Fruit fly (Drosophila melanogaster): ENCODE measurements around the gene CG11327.

Gene CG11327

DNA sequence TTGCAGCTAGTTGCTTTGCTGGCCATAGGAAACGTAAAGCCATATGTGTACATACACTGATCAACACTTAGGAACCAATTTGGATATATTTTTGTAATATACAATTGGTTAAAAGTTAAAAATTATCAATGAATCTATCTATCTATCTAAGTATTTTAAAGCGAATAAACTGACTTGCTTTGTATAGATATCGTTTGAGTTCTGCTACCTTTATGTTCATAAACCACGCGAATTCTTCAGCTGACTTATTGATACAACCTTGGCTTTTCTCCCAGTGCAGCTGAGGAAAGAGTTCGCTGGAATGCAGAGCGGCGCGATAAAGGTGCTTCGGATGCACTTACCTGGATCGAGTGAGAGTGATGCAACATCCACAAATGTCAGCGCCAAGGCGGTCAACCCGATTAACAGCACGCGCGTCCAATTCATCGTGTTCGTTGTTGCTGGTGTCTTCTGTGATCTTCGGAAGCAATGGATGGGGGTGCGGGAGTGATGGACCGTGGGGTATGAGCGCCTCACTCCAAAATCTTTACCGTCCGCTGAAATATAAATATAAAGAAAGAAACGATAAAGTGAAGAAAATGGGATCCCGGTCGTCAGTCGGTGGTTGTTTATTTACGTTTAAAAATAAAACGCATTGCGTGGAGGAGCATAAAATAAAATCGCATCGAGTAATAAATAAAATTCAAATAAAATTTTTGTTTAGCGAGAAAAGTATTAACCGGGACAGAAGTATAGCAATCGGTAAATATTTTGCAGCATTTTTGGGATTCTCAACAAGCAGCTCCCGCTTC lies 15.1 kb upstream of the CG11327 start:
- no peak for TF ChIP-seq insv (optimal IDR thresholded peaks at IDR 0.05)
- TF ChIP-seq psq (optimal IDR thresholded peaks at IDR 0.05): no peak
- no peak for TF ChIP-seq ttk (optimal IDR thresholded peaks at IDR 0.05)
- no peak for TF ChIP-seq h (optimal IDR thresholded peaks at IDR 0.05)
- TF ChIP-seq Myc (optimal IDR thresholded peaks at IDR 0.05): no peak
- no peak for TF ChIP-seq Sin3A (optimal IDR thresholded peaks at IDR 0.05)

dm6 chr2L:6700742-6701141 lies 14.2 kb upstream of the CG11327 start:
- no peak for TF ChIP-seq psq (optimal IDR thresholded peaks at IDR 0.05)
- TF ChIP-seq ttk (optimal IDR thresholded peaks at IDR 0.05): no peak

DNA sequence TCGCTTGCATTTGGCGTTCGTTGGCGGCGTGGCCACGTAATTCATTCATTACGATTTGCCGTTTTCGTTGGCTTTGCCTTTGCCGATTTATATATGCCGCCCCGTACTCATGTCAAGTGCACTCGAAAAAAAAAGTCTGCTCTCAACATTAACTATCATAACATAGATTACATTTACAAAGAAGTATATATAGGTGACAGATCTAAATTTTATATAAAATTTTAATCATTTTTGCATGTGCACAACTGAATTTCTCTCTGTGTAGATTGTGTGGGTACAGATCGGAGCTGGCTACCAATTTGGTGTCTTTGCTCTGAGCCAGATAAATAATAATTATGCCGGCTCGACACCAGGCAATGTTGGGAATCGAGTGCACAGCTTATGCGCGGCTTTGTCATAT lies 11.9 kb upstream of the CG11327 start:
- TF ChIP-seq psq (optimal IDR thresholded peaks at IDR 0.05) (no peak), ttk (optimal IDR thresholded peaks at IDR 0.05) (no peak)

dm6 chr2L:6696229-6696628 lies 9.7 kb upstream of the CG11327 start:
- TF ChIP-seq insv (optimal IDR thresholded peaks at IDR 0.05): no peak
- TF ChIP-seq ttk (optimal IDR thresholded peaks at IDR 0.05): no peak
- no peak for TF ChIP-seq h (optimal IDR thresholded peaks at IDR 0.05)
- TF ChIP-seq psq (optimal IDR thresholded peaks at IDR 0.05): no peak
- TF ChIP-seq Myc (optimal IDR thresholded peaks at IDR 0.05): no peak
- TF ChIP-seq Sin3A (optimal IDR thresholded peaks at IDR 0.05): no peak

DNA sequence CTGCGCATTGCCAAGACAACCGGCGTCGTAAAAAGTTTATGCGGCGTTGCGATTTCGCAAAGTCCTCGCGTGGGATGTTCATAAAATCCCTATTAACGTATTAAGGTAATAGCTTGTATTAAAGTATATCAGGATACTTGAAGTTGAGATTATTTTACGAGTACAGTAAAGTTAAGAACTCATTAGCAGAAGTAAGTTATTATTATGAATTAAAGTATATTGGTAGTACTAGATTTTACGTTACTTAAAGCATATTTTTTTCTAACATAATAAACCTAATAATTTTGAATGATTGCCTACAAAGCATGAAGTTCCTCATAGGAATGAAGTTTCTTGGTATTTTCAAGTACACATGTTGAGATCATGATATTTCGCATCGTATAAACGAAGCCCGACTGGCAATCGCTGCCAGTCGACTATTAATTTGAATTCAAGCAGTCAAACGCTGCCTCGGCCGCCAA lies 7.3 kb upstream of the CG11327 start:
- no peak for TF ChIP-seq h (optimal IDR thresholded peaks at IDR 0.05)

DNA sequence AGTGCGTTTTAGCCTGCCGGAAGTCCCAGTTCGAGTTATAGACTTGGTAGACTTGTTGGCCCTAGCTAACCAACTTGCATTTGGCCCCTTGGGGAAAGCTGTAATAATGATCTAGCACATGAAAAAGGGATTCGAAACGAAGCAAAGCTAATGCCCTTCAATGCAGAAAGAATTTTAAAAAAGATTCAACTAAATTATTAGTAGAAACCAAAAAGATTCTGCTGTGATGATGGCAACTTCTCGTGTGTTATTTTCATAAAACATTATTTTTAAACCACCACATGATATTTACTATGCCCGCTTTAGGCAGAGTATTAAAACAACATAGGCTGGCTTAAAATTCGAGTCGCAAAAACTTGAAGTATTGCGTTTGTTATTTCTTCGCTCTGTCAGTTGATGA lies 5.5 kb upstream of the CG11327 start:
- TF ChIP-seq Sin3A (optimal IDR thresholded peaks at IDR 0.05): no peak
- no peak for TF ChIP-seq h (optimal IDR thresholded peaks at IDR 0.05)
- no peak for TF ChIP-seq psq (optimal IDR thresholded peaks at IDR 0.05)
- no peak for TF ChIP-seq Myc (optimal IDR thresholded peaks at IDR 0.05)
- TF ChIP-seq ttk (optimal IDR thresholded peaks at IDR 0.05): no peak
- TF ChIP-seq insv (optimal IDR thresholded peaks at IDR 0.05): no peak

- TF ChIP-seq Myc (optimal IDR thresholded peaks at IDR 0.05): no peak
These were observed 2.3 kb downstream of the CG11327 start, which contains the start of gene Nhe3 for dm6 chr2L:6683992-6684882. Gene Nhe3, minus strand, starts transcription at chr2L:6684364.

- TF ChIP-seq Sin3A (optimal IDR thresholded peaks at IDR 0.05) (no peak), insv (optimal IDR thresholded peaks at IDR 0.05) (no peak)
These were observed 3.6 kb downstream of the CG11327 start for dm6 chr2L:6682909-6683308.

DNA sequence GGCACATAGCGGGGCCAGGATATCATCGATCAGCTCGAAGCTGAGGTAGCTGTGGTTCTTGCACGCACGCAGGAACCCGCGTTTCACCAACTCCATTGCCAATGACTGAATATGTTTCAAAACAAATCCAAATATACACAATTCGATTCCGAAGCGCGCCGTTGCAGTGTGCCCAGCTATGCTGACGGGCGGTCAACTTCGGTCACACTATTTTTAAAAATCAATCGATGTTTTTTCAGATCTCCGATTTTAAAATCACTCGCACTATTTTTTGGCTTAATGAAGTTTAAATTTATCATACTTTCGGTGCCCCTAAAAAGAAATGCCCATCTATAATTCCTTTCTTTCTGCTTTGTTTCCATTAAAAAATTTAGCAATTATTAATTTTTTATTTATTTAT lies 9.1 kb downstream of the CG11327 start, which contains the start of gene Nse1:
Gene Nse1, minus strand, starts transcription at position 173 of the 400 bp plus-strand sequence.
- TF ChIP-seq h (optimal IDR thresholded peaks at IDR 0.05) (no peak), insv (optimal IDR thresholded peaks at IDR 0.05) (no peak), ttk (optimal IDR thresholded peaks at IDR 0.05) (no peak), psq (optimal IDR thresholded peaks at IDR 0.05) (no peak), Sin3A (optimal IDR thresholded peaks at IDR 0.05) (no peak), Myc (optimal IDR thresholded peaks at IDR 0.05) (no peak)

DNA sequence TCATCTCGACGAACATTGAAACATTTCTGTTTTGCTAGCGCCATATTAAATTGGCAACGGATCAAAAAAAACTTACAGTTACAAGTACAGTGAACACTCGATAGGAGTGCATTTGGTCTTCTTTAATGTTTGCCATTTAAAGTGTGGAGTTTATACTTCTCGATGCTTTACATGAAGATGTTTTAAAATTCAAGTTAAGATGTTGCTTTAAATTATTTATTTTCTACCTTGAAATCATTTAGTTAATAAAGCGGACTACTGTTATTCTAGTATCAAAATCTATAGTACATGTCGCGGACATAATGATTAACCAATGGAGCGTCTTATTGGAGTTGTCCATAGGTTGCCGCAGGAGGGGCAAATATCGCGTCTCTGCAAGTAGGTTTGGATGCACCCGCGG lies 10.0 kb downstream of the CG11327 start, which contains the start of gene cort:
Gene cort, minus strand, starts transcription at position 101 of the 400 bp plus-strand sequence.
- TF ChIP-seq h (optimal IDR thresholded peaks at IDR 0.05) (no peak), insv (optimal IDR thresholded peaks at IDR 0.05) (no peak), ttk (optimal IDR thresholded peaks at IDR 0.05) (no peak), Sin3A (optimal IDR thresholded peaks at IDR 0.05) (no peak), psq (optimal IDR thresholded peaks at IDR 0.05) (no peak), Myc (optimal IDR thresholded peaks at IDR 0.05) (no peak)

DNA sequence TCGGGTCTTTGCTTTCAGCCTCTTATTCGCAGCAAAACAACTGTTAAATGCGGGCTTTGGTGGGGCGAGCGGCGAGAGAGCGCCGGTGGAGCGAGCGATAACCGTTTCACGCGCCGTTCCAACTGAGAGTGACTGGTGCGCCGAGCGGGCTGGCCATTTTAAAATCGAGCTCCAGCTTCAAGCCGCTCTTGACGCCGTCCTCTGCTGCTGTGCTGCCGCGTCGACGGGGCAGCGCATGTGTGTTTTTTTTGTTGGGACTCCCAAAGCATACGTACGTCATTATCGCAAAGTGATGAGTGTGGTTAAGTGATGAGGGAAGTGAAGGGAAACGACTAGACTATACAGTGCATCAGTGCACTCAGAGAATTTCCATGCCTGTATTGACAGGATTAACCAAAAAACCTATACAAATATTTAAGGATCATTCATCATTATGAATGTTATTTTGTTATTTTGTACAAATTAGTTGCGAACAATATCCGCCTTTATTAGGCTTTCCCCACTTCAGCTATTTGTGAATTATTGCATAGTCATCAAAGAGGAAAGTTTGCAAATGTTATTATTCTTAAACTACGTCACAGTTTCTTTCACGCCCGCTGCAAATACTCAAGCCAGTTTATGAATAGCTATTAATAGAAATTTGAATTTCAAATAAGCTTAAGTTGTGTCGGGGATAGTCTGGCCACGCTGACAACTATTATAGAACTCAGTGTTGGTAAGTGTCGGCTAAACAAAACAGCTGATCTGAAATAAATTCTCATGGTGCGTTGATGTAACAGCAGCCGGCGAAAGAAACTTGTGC lies 13.1 kb downstream of the CG11327 start, which contains the start of gene Spn27A:
Gene Spn27A, minus strand, starts transcription at position 137 of the 802 bp plus-strand sequence.
- TF ChIP-seq h (optimal IDR thresholded peaks at IDR 0.05): no peak

DNA sequence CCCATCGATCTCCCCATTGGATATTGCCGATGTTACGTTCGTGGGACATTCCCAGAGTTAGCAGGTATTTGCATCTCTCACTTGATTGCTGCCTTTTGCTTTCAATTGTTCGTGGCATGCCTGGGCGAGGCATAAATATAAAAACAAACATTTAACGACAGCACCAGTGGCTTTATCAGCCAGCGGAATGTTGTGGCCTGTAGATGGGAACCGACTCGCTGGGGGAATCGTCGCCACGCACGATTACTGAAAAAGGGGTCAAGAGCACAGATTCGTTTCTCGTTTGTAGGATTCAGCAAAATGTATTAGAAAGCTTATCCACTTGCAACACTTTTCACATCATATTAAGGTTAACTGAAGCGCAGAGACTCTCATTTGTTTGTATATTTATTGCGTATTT lies 15.1 kb downstream of the CG11327 start:
- TF ChIP-seq Sin3A (optimal IDR thresholded peaks at IDR 0.05): no peak
- no peak for TF ChIP-seq insv (optimal IDR thresholded peaks at IDR 0.05)
- no peak for TF ChIP-seq h (optimal IDR thresholded peaks at IDR 0.05)
- no peak for TF ChIP-seq Myc (optimal IDR thresholded peaks at IDR 0.05)
- TF ChIP-seq ttk (optimal IDR thresholded peaks at IDR 0.05): no peak
- TF ChIP-seq psq (optimal IDR thresholded peaks at IDR 0.05): no peak
